Fruit fly (Drosophila melanogaster) S2 (cell line): Measurements from ENCODE around the gene ringer.

Experiments
- CG8478 ChIP-seq: fragments of >200 bp; optimal IDR thresholded peaks from 2 replicates; lab custom pipeline; 2018
- CTCF ChIP-seq, 2 experiments: fragments of >200 bp; optimal IDR thresholded peaks; 2 replicates each; lab custom pipeline; 2018

The ringer gene

DNA sequence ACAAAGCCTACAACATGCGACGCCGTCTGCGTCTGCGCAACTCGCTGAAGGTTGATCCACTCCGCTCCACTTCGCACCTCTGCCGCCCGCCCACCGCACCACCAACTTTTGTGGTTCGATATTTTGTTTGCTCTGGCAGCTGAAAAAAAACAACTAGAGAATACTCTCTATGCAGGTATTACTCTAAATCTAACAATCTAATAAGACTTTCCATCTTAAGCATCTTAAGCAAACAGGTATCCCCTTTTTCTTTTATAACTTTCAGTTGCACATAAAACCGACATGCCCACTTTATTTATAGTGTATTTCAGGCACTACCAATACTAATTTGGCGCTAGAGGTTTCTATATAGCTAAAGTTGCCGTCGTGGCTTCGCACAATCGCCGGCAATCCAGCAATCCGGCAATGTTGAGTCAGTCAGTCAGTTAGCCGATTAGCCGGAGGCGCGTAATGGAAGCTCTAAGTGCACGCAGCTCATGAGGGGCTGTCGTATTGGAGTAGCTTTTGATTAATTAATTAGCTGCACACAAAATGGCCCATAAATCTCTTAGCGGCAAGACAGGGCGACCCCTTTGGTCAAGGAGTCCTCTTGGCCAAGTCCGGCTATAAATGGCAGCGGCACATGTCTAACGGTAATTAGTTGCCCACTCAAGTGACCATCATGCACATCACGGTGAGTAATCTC is 30.9 kb downstream of the ringer start, which contains the start of gene CG13058:
CG13058 (plus strand) TSS at position 635 of the 685 bp plus-strand sequence.
- TF ChIP-seq CTCF (optimal IDR thresholded peaks at IDR 0.05; lab: Kevin White, UChicago) (no peak), CG8478 (lab: Kevin White, UChicago) (no peak)

DNA sequence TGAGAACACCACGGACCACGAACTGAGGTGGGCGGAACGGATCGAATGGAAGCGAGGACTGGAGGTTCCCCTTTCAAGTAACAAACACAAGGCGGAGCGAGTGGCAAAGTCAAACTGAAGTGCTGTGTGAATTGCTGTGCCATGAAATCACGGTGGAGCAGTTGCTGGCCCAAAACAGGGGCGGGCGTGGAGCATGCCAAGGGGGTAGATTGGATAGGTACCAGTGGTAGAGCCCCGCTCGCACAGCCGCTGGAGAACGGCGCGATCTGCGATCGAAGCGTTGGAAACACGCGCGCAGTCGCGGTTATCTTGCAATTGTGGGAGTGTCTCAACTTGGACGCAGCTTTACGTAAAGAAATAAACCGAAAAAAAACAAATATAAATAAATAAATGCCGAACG is 31.5 kb downstream of the ringer start, which contains the start of gene CG13038:
CG13038 (minus strand) TSS at position 118 of the 400 bp plus-strand sequence.
- no peak for TF ChIP-seq CG8478 (lab: Kevin White, UChicago)
- TF ChIP-seq CTCF (optimal IDR thresholded peaks at IDR 0.05; lab: Kevin White, UChicago): no peak

DNA sequence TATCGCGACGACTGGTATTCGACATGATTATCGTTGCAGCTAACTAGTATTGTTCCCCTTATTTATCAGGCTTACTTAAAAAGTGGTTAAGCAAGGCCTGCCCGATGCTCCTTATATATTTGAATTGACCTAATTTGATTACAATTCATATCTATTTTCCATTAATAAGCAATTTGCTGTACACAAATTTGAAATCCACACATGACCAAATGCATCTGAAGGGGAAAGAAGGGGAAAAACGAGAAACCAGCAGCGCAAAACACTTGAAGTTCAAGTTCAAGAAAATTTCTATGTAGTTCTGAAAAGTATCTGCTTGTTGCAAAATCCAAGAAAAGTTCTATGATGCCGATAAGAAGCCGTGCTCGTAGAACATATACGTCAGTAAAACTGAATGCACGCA is 32.6 kb downstream of the ringer start, which contains the start of the genes CG13040 and CG13039:
CG13040 (minus strand) TSS at position 101 of the 400 bp plus-strand sequence.
CG13039 (minus strand) TSS at position 106 of the 400 bp plus-strand sequence.
- TF ChIP-seq CTCF (optimal IDR thresholded peaks at IDR 0.05; lab: Kevin White, UChicago) (no peak), CG8478 (lab: Kevin White, UChicago) (no peak)

DNA sequence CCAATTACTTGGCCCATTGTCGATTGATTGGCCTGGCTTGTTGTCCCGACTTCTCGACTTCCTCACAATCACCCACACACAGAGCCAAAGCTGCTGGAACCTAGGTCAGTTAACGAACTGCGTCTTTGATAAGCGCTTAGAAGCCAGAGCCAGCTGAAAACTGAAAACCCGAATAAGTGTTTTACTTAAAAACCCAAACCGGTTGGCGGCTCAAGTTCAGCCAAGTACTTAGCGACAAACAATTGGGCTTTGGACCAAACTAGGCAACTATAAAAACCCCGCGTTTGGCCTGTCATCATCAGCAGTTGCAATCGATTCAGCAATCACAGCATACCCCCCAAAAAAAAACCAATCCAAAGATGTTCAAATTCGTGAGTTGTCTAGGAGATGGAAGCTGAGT is 35.9 kb downstream of the ringer start, which contains the start of gene CG13059:
CG13059 (plus strand) TSS at position 301 of the 400 bp plus-strand sequence.
- TF ChIP-seq CG8478 (lab: Kevin White, UChicago) (no peak), CTCF (optimal IDR thresholded peaks at IDR 0.05; lab: Kevin White, UChicago) (no peak)

DNA sequence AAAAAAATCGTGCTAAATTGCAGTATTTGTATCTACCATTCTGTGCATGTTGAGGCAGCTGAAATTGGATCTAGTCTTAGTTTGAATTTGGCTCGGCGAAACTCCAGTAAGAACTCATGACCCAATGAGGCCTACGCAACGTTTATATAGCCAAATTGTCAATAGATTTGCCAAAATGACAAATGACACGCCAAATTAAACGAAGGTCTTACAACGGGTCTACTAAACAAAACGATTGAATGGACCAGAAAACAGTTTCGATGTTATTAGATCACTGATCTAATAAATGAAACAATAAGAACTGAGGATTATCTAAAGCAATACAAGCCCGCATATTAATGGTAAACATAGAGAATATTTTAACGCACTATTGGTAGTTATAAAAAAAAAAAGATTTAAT is 38.1 kb downstream of the ringer start, which contains the start of gene CG42718:
CG42718 (minus strand) TSS at position 101 of the 400 bp plus-strand sequence.
- no peak for TF ChIP-seq CG8478 (lab: Kevin White, UChicago)
- no peak for TF ChIP-seq CTCF (optimal IDR thresholded peaks at IDR 0.05; lab: Kevin White, UChicago)

DNA sequence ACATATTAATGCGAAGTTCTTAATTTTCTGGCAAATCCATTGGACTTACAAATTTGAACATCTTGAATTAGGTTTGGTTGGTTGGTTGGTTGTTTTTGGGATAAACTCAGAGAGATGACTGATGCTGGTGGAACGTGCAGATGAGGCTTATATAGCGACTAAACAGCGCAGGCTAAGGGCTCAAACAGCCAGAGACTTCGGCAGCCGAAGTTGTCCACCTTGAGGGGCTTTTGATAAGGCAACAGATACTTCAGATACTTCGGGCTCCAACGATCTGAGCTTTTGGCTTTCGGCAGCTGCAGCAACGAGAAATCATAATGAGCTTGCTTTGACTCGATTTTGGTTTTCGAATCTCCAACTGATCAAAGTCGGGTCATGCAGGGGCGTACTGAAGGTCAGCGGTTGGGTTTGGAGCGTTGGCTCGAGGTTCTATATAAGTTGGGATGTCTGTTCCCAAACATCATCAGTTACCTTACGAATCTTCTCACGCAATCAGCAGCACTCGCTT is 39.8 kb downstream of the ringer start, which contains the start of the genes CG13041 and CG13060:
CG13041 (minus strand) TSS at position 128 of the 508 bp plus-strand sequence.
CG13060 (plus strand) TSS at position 458 of the 508 bp plus-strand sequence.
- TF ChIP-seq CTCF (optimal IDR thresholded peaks at IDR 0.05; lab: Kevin White, UChicago) (no peak), CG8478 (lab: Kevin White, UChicago) (no peak)

DNA sequence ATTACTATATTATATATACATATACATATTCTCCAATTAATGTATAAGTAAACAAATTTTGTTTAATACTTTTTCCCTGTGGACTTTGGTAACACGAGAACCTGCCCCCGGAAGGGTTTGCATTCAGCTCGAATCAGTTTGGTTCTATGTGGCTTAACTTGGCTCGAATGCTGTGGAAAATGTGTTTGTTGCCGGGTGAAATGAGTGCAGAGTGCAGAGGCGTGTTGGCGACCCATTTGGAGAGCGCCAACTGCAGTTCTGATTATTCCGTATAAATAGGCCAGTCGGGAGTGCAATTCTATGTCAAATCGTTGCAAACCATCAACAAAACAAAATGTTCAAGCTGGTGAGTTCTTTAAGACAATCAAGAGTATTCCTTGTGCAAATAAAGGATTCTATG is 41.5 kb downstream of the ringer start, which contains the start of gene Nplp3:
Nplp3 (plus strand) TSS at position 301 of the 400 bp plus-strand sequence.
- TF ChIP-seq CTCF (optimal IDR thresholded peaks at IDR 0.05; lab: Kevin White, UChicago) (no peak), CG8478 (lab: Kevin White, UChicago) (no peak)

DNA sequence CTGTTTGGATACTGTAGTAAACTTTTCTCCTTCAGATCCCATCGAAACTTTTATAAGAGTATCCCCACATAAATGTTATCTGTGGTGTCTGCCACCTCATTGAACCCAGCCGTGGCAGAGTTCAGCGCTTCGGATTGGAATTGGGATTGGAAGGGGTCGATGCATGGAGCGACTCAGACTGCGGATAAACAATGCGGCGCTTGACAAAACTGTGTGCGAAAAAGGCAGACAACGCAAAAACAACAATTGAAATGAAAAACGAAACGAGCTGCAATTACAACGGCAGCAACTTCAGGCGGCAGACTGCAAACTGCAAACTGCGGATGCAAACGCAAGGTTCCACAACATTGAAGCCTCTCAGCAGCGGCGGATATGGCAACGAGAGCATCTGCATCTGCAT is 45.2 kb downstream of the ringer start, which contains the start of gene CG13062:
CG13062 (plus strand) TSS at position 301 of the 400 bp plus-strand sequence.
- TF ChIP-seq CTCF (optimal IDR thresholded peaks at IDR 0.05; lab: Kevin White, UChicago): no peak

DNA sequence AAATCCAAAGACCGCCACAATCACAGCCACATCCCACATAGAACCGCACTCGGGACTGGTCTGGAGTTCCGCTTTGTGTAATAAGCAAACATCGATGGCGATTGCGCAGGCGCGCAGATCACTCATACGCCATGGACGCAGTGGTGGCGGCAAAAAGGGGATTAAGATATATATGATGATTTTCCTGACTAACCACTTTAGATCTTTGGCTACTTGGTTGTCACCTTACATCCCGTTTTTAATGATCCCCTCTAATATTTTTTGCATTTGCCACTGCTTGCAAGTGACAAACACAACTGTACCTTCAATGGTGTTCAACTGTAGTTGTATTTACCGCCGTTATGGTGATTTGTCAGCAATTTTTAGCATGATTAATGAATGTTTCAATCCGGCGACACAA is 49.3 kb downstream of the ringer start:
- TF ChIP-seq CTCF (optimal IDR thresholded peaks at IDR 0.05; lab: Kevin White, UChicago) (no peak), CG8478 (lab: Kevin White, UChicago) (no peak)

DNA sequence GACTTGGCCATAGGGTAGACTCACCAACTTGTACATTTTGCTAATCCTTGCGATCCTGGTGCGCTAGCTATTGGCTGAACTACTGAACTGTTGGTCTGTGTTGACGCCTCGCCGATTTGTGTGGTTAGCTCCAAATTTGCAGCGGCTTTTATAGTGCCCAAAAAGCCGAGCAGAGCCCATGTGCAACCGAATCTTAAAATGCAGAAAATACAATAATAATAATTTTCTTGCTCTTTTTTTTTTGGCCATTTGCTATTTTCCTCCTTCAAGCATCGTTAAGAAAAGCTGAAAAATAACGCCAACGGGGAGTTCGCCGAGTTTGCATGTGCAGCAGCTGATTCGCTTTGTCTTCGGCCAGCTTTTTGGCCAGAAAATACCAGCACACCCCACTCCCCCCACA is 50.8 kb downstream of the ringer start, which contains the start of gene CG13042:
CG13042 (minus strand) TSS at position 101 of the 400 bp plus-strand sequence.
- no peak for TF ChIP-seq CG8478 (lab: Kevin White, UChicago)
- no peak for TF ChIP-seq CTCF (optimal IDR thresholded peaks at IDR 0.05; lab: Kevin White, UChicago)

DNA sequence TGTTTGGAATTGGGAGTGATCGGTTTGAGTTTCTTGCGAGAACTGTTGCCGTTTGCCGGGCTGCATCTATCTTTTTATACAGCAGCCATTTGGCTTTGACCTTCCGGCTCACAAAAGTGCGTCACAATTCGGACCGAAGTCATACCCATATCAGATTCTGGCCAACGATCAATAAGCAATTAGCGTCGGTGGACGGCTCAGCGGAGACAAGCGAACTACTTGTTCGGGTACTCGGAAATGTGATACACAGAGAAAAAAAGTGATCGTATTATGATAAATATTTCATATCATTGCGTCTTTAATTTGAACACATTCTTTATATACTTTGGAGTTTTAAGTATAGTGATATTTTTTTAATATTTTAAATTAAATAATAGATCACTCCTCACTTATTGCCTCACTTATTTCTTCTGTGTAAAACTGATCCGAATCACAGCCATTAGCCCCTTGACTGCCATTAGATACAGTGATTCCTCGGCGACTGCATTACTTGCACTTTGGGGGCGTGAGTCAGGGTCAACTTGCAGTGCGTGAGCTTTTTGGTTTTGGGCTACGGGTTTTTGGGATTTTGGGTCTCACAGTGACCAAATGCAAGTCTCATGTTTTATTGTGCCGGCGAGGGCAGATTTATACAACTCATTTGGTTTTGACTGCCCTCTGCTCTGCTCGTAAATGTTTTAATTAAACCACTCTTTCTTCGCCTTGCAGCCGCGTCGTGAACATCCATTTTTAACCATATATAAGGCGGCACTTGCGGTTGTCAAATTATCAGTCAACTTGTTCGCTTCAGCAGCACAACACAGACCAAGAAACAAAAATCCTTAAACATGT is 53.2 kb downstream of the ringer start, which contains the start of the genes CG13043 and CG13063:
CG13043 (minus strand) TSS at position 51 of the 831 bp plus-strand sequence.
CG13063 (plus strand) TSS at position 781 of the 831 bp plus-strand sequence.
- TF ChIP-seq CTCF (optimal IDR thresholded peaks at IDR 0.05; lab: Kevin White, UChicago): no peak
- no peak for TF ChIP-seq CG8478 (lab: Kevin White, UChicago)
